Fruit fly (Drosophila melanogaster): Measurements from ENCODE around the gene Obp99d.

Gene Obp99d

dm6 chr3R:29748591-29749303 lies 34.4 kb downstream of the Obp99d start, which contains the start of the genes ATPsyngamma and yata:
Gene ATPsyngamma (minus strand): TSS chr3R:29749163.
Gene yata (plus strand): TSS chr3R:29749219.
- peak; percentile 35 for TF ChIP-seq psq (GFP tag; optimal IDR thresholded peaks at IDR 0.05)
- TF ChIP-seq Hnf4 (GFP tag; optimal IDR thresholded peaks at IDR 0.05): no peak
- TF ChIP-seq HLH106 (tag; optimal IDR thresholded peaks at IDR 0.05): peak; percentile 61
- TF ChIP-seq fru (GFP tag; optimal IDR thresholded peaks at IDR 0.05): no peak
- no peak for TF ChIP-seq CrebA (GFP tag; optimal IDR thresholded peaks at IDR 0.05; ENCODE audit: borderline replicate concordance)
- TF ChIP-seq Rel (GFP tag; optimal IDR thresholded peaks at IDR 0.05): no peak
- peak; percentile 76 for TF ChIP-seq Rel (tag; optimal IDR thresholded peaks at IDR 0.05)
- TF ChIP-seq woc (GFP tag; optimal IDR thresholded peaks at IDR 0.05): no peak
- no peak for TF ChIP-seq Jra (GFP tag; optimal IDR thresholded peaks at IDR 0.05)
- TF ChIP-seq Sp1 (GFP tag; optimal IDR thresholded peaks at IDR 0.05): peak; percentile 38
- TF ChIP-seq N (GFP tag; optimal IDR thresholded peaks at IDR 0.05): no peak
- TF ChIP-seq Myc (optimal IDR thresholded peaks at IDR 0.05): peak; percentile 30
- peak; percentile 10 for TF ChIP-seq CG9705 (GFP tag; optimal IDR thresholded peaks at IDR 0.05)
- no peak for TF ChIP-seq jim (GFP tag; optimal IDR thresholded peaks at IDR 0.05)
- TF ChIP-seq rgr (GFP tag; optimal IDR thresholded peaks at IDR 0.05): peak; percentile 39
- TF ChIP-seq usp (GFP tag; optimal IDR thresholded peaks at IDR 0.05): no peak
- TF ChIP-seq sage (GFP tag; optimal IDR thresholded peaks at IDR 0.05): no peak

dm6 chr3R:29749304-29750066 lies 35.2 kb downstream of the Obp99d start:
- TF ChIP-seq N (GFP tag; optimal IDR thresholded peaks at IDR 0.05): peak; percentile 61
- TF ChIP-seq brk (GFP tag; optimal IDR thresholded peaks at IDR 0.05): no peak

- TF ChIP-seq OdsH (GFP tag; optimal IDR thresholded peaks at IDR 0.05) (no peak), HLH106 (tag; optimal IDR thresholded peaks at IDR 0.05) (no peak), foxo (GFP tag; optimal IDR thresholded peaks at IDR 0.05) (peak in 1 of 2 experiments; percentile 1), pan (optimal IDR thresholded peaks at IDR 0.05) (no peak)
Observed at dm6 chr3R:29755248-29755647, 40.9 kb downstream of the Obp99d start.

- TF ChIP-seq Dif (GFP tag; optimal IDR thresholded peaks at IDR 0.05; ENCODE audit: partially characterized antibody) (no peak), dmrt93B (GFP tag; optimal IDR thresholded peaks at IDR 0.05) (no peak), Hr78 (GFP tag; optimal IDR thresholded peaks at IDR 0.05) (no peak), Dfd (GFP tag; optimal IDR thresholded peaks at IDR 0.05) (no peak), pan (optimal IDR thresholded peaks at IDR 0.05) (no peak), sv (GFP tag; optimal IDR thresholded peaks at IDR 0.05) (no peak), N (GFP tag; optimal IDR thresholded peaks at IDR 0.05) (no peak), sage (GFP tag; optimal IDR thresholded peaks at IDR 0.05) (no peak), Hnf4 (GFP tag; optimal IDR thresholded peaks at IDR 0.05) (no peak)
Observed at dm6 chr3R:29756153-29756552, 41.8 kb downstream of the Obp99d start.

- peak; percentile 15 for TF ChIP-seq rgr (GFP tag; optimal IDR thresholded peaks at IDR 0.05)
- TF ChIP-seq foxo (GFP tag; optimal IDR thresholded peaks at IDR 0.05): no peak
- no peak for TF ChIP-seq CG9705 (GFP tag; optimal IDR thresholded peaks at IDR 0.05)
- TF ChIP-seq Rel (GFP tag; optimal IDR thresholded peaks at IDR 0.05): no peak
- peak; percentile 63 for TF ChIP-seq Rel (tag; optimal IDR thresholded peaks at IDR 0.05)
Observed at dm6 chr3R:29757226-29757625, 42.9 kb downstream of the Obp99d start.

dm6 chr3R:29757681-29758080 lies 43.4 kb downstream of the Obp99d start:
- TF ChIP-seq foxo (GFP tag; optimal IDR thresholded peaks at IDR 0.05) (peak in 1 of 2 experiments; percentile 3), woc (GFP tag; optimal IDR thresholded peaks at IDR 0.05) (peak; percentile 17), psq (GFP tag; optimal IDR thresholded peaks at IDR 0.05) (no peak), Hr83 (GFP tag; optimal IDR thresholded peaks at IDR 0.05; ENCODE audit: poor library complexity, severe bottlenecking) (no peak), Myc (optimal IDR thresholded peaks at IDR 0.05) (peak; percentile 1)
